Fruit fly (Drosophila melanogaster) whole organism, embryonic: ENCODE results near the gene CG46439.

ENCODE experiments used
- Abd-B ChIP-seq: fragments of 200-800 bp; sonication (Bioruptor generic); optimal IDR thresholded peaks from 2 replicates; lab custom pipeline; 2018; ENCODE audit warnings: missing biosample characterization, mild to moderate bottlenecking, missing genetic modification characterization, moderate library complexity
- Blimp-1 ChIP-seq: fragments of 200-800 bp; sonication (Bioruptor generic); optimal IDR thresholded peaks from 3 replicates; lab custom pipeline; 2018; ENCODE audit warnings: missing biosample characterization, missing genetic modification characterization, mild to moderate bottlenecking, moderate library complexity, missing genetic modification reagents
- CG10543 ChIP-seq: fragments of 200-800 bp; sonication (Bioruptor generic); optimal IDR thresholded peaks from 3 replicates; lab custom pipeline; 2017; ENCODE audit warnings: missing biosample characterization, mild to moderate bottlenecking, missing genetic modification characterization, moderate library complexity
- CG10565 ChIP-seq: fragments of 200-800 bp; sonication (Bioruptor generic); optimal IDR thresholded peaks from 3 replicates; lab custom pipeline; 2016; ENCODE audit warnings: missing biosample characterization, mild to moderate bottlenecking, missing genetic modification characterization
- CG10654 ChIP-seq: fragments of 200-800 bp; sonication (Bioruptor generic); optimal IDR thresholded peaks from 2 replicates; lab custom pipeline; 2016; ENCODE audit warnings: missing biosample characterization, missing genetic modification characterization
- CG10979 ChIP-seq: fragments of 200-800 bp; sonication (Bioruptor generic); optimal IDR thresholded peaks from 2 replicates; lab custom pipeline; 2018; ENCODE audit warnings: missing biosample characterization, mild to moderate bottlenecking, missing genetic modification characterization, moderate library complexity
- CG11085 ChIP-seq: fragments of 200-800 bp; sonication (Bioruptor generic); IDR thresholded peaks from 2 replicates; pipeline ENCODE4 v1.3.6; 2022; ENCODE audit warnings: missing biosample characterization, missing genetic modification characterization
- CG14860 ChIP-seq: fragments of 200-800 bp; sonication (Bioruptor generic); IDR thresholded peaks from 3 replicates; pipeline ENCODE4 v1.3.6; 2022; ENCODE audit warnings: missing biosample characterization, missing genetic modification characterization; ENCODE audit not compliant: partially characterized antibody
- CG16815 ChIP-seq: fragments of 200-800 bp; sonication (Bioruptor generic); optimal IDR thresholded peaks from 3 replicates; lab custom pipeline; 2017; ENCODE audit warnings: missing biosample characterization, mild to moderate bottlenecking, missing genetic modification characterization
- CG18599 ChIP-seq: fragments of 200-800 bp; sonication (Bioruptor generic); optimal IDR thresholded peaks from 3 replicates; lab custom pipeline; 2017; ENCODE audit warnings: missing biosample characterization, missing genetic modification characterization, mild to moderate bottlenecking, moderate library complexity, missing genetic modification reagents
- CG18619 ChIP-seq: fragments of 200-800 bp; sonication (Bioruptor generic); optimal IDR thresholded peaks from 3 replicates; lab custom pipeline; 2017; ENCODE audit warnings: missing biosample characterization, mild to moderate bottlenecking, missing genetic modification characterization
- CG18764 ChIP-seq: fragments of 200-800 bp; sonication (Bioruptor generic); optimal IDR thresholded peaks from 3 replicates; lab custom pipeline; 2016; ENCODE audit warnings: missing biosample characterization, missing genetic modification characterization
- CG30431 ChIP-seq: fragments of 200-800 bp; sonication (Bioruptor generic); optimal IDR thresholded peaks from 2 replicates; lab custom pipeline; 2017; ENCODE audit warnings: missing biosample characterization, missing genetic modification characterization
- CG32532 ChIP-seq: fragments of 200-800 bp; sonication (Bioruptor generic); IDR thresholded peaks from 2 replicates; pipeline ENCODE4 v1.3.6; 2022; ENCODE audit warnings: missing biosample characterization, missing genetic modification characterization
- CG3726 ChIP-seq: fragments of 200-800 bp; sonication (Bioruptor generic); IDR thresholded peaks from 3 replicates; pipeline ENCODE4, ENCODE4 v1.3.6; 2022; ENCODE audit warnings: missing biosample characterization, missing genetic modification characterization
- CG4820 ChIP-seq: fragments of 200-800 bp; sonication (Bioruptor generic); optimal IDR thresholded peaks from 3 replicates; lab custom pipeline; 2016; ENCODE audit warnings: missing biosample characterization, missing genetic modification characterization
- CG6683 ChIP-seq: fragments of 200-800 bp; sonication (Bioruptor generic); optimal IDR thresholded peaks from 2 replicates; lab custom pipeline; 2017; ENCODE audit warnings: missing biosample characterization, mild to moderate bottlenecking, missing genetic modification characterization, missing genetic modification reagents
- CG7556 ChIP-seq: fragments of 200-800 bp; sonication (Bioruptor generic); optimal IDR thresholded peaks from 2 replicates; lab custom pipeline; 2017; ENCODE audit warnings: missing biosample characterization, mild to moderate bottlenecking, missing genetic modification characterization
- CG7839 ChIP-seq: fragments of 200-800 bp; sonication (Bioruptor generic); optimal IDR thresholded peaks from 3 replicates; lab custom pipeline; 2018; ENCODE audit warnings: missing biosample characterization, mild to moderate bottlenecking, missing genetic modification characterization, moderate library complexity
- CG8281 ChIP-seq: fragments of 200-800 bp; sonication (Bioruptor generic); optimal IDR thresholded peaks from 2 replicates; lab custom pipeline; 2018; ENCODE audit warnings: missing biosample characterization, mild to moderate bottlenecking, missing genetic modification characterization, moderate library complexity
- CG9609 ChIP-seq: fragments of 200-800 bp; sonication (Bioruptor generic); optimal IDR thresholded peaks from 3 replicates; lab custom pipeline; 2016; ENCODE audit warnings: missing biosample characterization, missing genetic modification characterization
- CkIIα-i1 ChIP-seq: fragments of 200-800 bp; sonication (Bioruptor generic); IDR thresholded peaks from 2 replicates; pipeline ENCODE4 v1.3.6; 2022; ENCODE audit warnings: missing biosample characterization, missing genetic modification characterization
- D ChIP-seq, 2 experiments: fragments of 200-800 bp in 1 of 2; fragments of >200 bp in 1 of 2; sonication (Bioruptor generic) in 1 of 2; optimal IDR thresholded peaks; 2 replicates in 1 of 2; 3 replicates in 1 of 2; lab custom pipeline; 2017; ENCODE audit warnings: mild to moderate bottlenecking in 1 of 2, missing biosample characterization in 1 of 2, missing genetic modification characterization in 1 of 2, missing genetic modification reagents in 1 of 2
- Doc3 ChIP-seq: fragments of 200-800 bp; sonication (Bioruptor generic); IDR thresholded peaks from 3 replicates; pipeline ENCODE4 v1.3.6; 2022; ENCODE audit warnings: missing biosample characterization, missing genetic modification characterization; ENCODE audit not compliant: partially characterized antibody
- Dp ChIP-seq: fragments of 200-800 bp; sonication (Bioruptor generic); optimal IDR thresholded peaks from 2 replicates; lab custom pipeline; 2018; ENCODE audit warnings: missing biosample characterization, mild to moderate bottlenecking, missing genetic modification characterization, moderate library complexity
- H2.0 ChIP-seq: fragments of 200-800 bp; sonication (Bioruptor generic); IDR thresholded peaks from 2 replicates; pipeline ENCODE4 v1.3.6; 2022; ENCODE audit warnings: missing biosample characterization, missing genetic modification characterization
- Hr39 ChIP-seq: fragments of >200 bp; optimal IDR thresholded peaks from 2 replicates; lab custom pipeline; 2017
- MBD-R2 ChIP-seq: fragments of 200-800 bp; sonication (Bioruptor generic); IDR thresholded peaks from 2 replicates; pipeline ENCODE4 v1.3.6; 2022; ENCODE audit warnings: missing biosample characterization, missing genetic modification characterization
- MESR4 ChIP-seq: fragments of 200-800 bp; sonication (Bioruptor generic); optimal IDR thresholded peaks from 2 replicates; lab custom pipeline; 2018; ENCODE audit warnings: missing biosample characterization, mild to moderate bottlenecking, missing genetic modification characterization, moderate library complexity
- Max ChIP-seq: fragments of 200-800 bp; sonication (Bioruptor generic); optimal IDR thresholded peaks from 2 replicates; lab custom pipeline; 2016; ENCODE audit warnings: missing biosample characterization, mild to moderate bottlenecking, missing genetic modification characterization
- NFAT ChIP-seq: fragments of 200-800 bp; sonication (Bioruptor generic); IDR thresholded peaks from 2 replicates; pipeline ENCODE4 v1.3.6; 2022; ENCODE audit warnings: missing biosample characterization, missing genetic modification characterization
- Oaz ChIP-seq: fragments of 200-800 bp; sonication (Bioruptor generic); IDR thresholded peaks from 2 replicates; pipeline ENCODE4 v1.3.6; 2022; ENCODE audit warnings: missing biosample characterization, missing genetic modification characterization
- Scr ChIP-seq: fragments of 200-800 bp; sonication (Bioruptor generic); IDR thresholded peaks from 2 replicates; pipeline ENCODE4 v1.3.6; 2022; ENCODE audit warnings: missing biosample characterization, missing genetic modification characterization; ENCODE audit not compliant: partially characterized antibody
- al ChIP-seq: fragments of 200-800 bp; sonication (Bioruptor generic); IDR thresholded peaks from 2 replicates; pipeline ENCODE4 v1.3.6; 2022; ENCODE audit warnings: missing biosample characterization, missing genetic modification characterization
- bbx ChIP-seq: fragments of 200-800 bp; sonication (Bioruptor generic); IDR thresholded peaks from 2 replicates; pipeline ENCODE4 v1.3.6; 2022; ENCODE audit warnings: missing biosample characterization, missing genetic modification characterization; ENCODE audit not compliant: partially characterized antibody
- btn ChIP-seq: fragments of 200-800 bp; sonication (Bioruptor generic); optimal IDR thresholded peaks from 2 replicates; lab custom pipeline; 2016; ENCODE audit warnings: missing biosample characterization, missing genetic modification characterization
- cas ChIP-seq: fragments of 200-800 bp; sonication (Bioruptor generic); IDR thresholded peaks from 2 replicates; pipeline ENCODE4 v1.3.6; 2022; ENCODE audit warnings: missing biosample characterization, missing genetic modification characterization
- klu ChIP-seq: fragments of 200-800 bp; sonication (Bioruptor generic); IDR thresholded peaks from 2 replicates; pipeline ENCODE4 v1.3.6; 2022; ENCODE audit warnings: missing biosample characterization, missing genetic modification characterization
- lab ChIP-seq: fragments of 200-800 bp; sonication (Bioruptor generic); optimal IDR thresholded peaks from 3 replicates; lab custom pipeline; 2017; ENCODE audit warnings: missing biosample characterization, missing genetic modification characterization, mild to moderate bottlenecking, moderate library complexity, missing genetic modification reagents
- mld ChIP-seq: fragments of 200-800 bp; sonication (Bioruptor generic); IDR thresholded peaks from 3 replicates; pipeline ENCODE4 v1.3.6; 2022; ENCODE audit warnings: missing biosample characterization, missing genetic modification characterization; ENCODE audit not compliant: partially characterized antibody
- onecut ChIP-seq: fragments of 200-800 bp; sonication (Bioruptor generic); IDR thresholded peaks from 2 replicates; pipeline ENCODE4 v1.3.6; 2022; ENCODE audit warnings: missing biosample characterization, missing genetic modification characterization
- row ChIP-seq: fragments of 200-800 bp; sonication (Bioruptor generic); IDR thresholded peaks from 3 replicates; pipeline ENCODE4 v1.3.6; 2022; ENCODE audit warnings: missing biosample characterization, missing genetic modification characterization
- scrt ChIP-seq: fragments of 200-800 bp; sonication (Bioruptor generic); optimal IDR thresholded peaks from 2 replicates; lab custom pipeline; 2018; ENCODE audit warnings: missing biosample characterization, mild to moderate bottlenecking, missing genetic modification characterization, moderate library complexity
- tap ChIP-seq: fragments of 200-800 bp; optimal IDR thresholded peaks from 3 replicates; lab custom pipeline; 2019; ENCODE audit warnings: missing biosample characterization, mild to moderate bottlenecking, missing genetic modification characterization, moderate library complexity
- twi ChIP-seq: fragments of 200-800 bp; optimal IDR thresholded peaks from 2 replicates; lab custom pipeline; 2019; ENCODE audit warnings: missing biosample characterization, mild to moderate bottlenecking, missing genetic modification characterization, moderate library complexity
- wdn ChIP-seq: fragments of 200-800 bp; sonication (Bioruptor generic); IDR thresholded peaks from 2 replicates; pipeline ENCODE4 v1.3.6; 2022; ENCODE audit warnings: missing biosample characterization, missing genetic modification characterization
- wek ChIP-seq: fragments of 200-800 bp; sonication (Bioruptor generic); optimal IDR thresholded peaks from 3 replicates; lab custom pipeline; 2018; ENCODE audit warnings: missing biosample characterization, mild to moderate bottlenecking, missing genetic modification characterization, moderate library complexity
- zen2 ChIP-seq: fragments of 200-800 bp; sonication (Bioruptor generic); IDR thresholded peaks from 3 replicates; pipeline ENCODE4 v1.3.6; 2022; ENCODE audit warnings: missing biosample characterization, missing genetic modification characterization; ENCODE audit not compliant: partially characterized antibody

The CG46439 gene

DNA sequence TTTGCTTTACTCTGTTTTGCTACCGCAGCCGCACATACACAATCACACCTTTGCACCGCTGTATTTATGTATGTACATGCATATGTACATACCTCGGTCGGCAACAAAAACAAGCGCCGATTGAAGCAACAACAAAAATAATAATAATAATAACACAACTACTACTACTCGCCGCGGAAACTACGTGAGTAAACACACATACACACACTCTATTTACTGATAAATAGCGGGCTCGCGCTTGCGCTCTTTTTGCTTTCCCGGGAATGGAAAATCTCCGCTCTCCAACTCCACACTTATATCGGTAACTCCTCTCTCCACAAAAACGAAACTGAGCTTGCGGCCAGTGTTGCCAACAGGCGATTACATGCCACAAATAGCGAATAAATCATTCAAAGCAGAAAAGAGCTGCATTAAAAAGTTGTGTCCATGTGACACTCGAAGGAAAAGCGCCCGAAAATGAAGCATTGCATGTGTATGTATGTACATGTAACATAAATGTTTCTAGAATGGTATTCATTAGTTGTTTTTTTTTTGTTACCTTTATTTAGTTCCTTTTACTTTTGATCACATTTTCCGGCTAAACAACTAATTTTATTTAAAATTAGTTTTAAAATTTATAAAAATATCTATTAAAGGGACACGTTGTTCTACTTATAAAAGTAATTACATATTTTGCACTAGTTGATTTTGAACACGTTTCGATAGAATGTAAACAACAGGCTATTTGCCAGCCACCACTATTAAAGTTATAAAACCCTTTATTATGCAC is 22.8 kb upstream of the CG46439 start (continued):
- no peak for TF ChIP-seq Scr (GFP tag; lab: Robert Waterston, UW)
- peak; percentile 48; the same call in 1 of the 2 replicates for TF ChIP-seq MBD-R2 (GFP tag; lab: Robert Waterston, UW)
- peak; percentile 66 for TF ChIP-seq tap (tag; lab: Kevin White, UChicago)
- no peak for TF ChIP-seq al (GFP tag; lab: Robert Waterston, UW)
- peak; percentile 16 for TF ChIP-seq CG9609 (GFP tag; lab: Kevin White, UChicago)
- no peak for TF ChIP-seq klu (GFP tag; lab: Robert Waterston, UW)
- no peak for TF ChIP-seq mld (GFP tag; lab: Robert Waterston, UW)
- peak; percentile 41 for TF ChIP-seq CG7556 (GFP tag; lab: Kevin White, UChicago)
- TF ChIP-seq onecut, result peak; percentile 84
- peak; percentile 98 for TF ChIP-seq CG10543 (GFP tag; lab: Kevin White, UChicago)
- no peak for TF ChIP-seq Hr39 (lab: Kevin White, UChicago)
- TF ChIP-seq Doc3 (GFP tag; lab: Robert Waterston, UW), result peak; percentile 43; the same call in 1 of the 3 replicates
- TF ChIP-seq lab, result peak; percentile 92
- peak; percentile 57; the same call in 1 of the 2 replicates for TF ChIP-seq H2.0 (GFP tag; lab: Robert Waterston, UW)
- TF ChIP-seq row, result peak; percentile 43
- no peak for TF ChIP-seq CG3726 (GFP tag; lab: Robert Waterston, UW)
- TF ChIP-seq Abd-B, result no peak
- no peak for TF ChIP-seq Dp (GFP tag; lab: Kevin White, UChicago)
- TF ChIP-seq CG10654 (GFP tag; lab: Kevin White, UChicago), result peak; percentile 8
- peak; percentile 76 for TF ChIP-seq CG18619 (GFP tag; lab: Kevin White, UChicago)
- no peak for TF ChIP-seq CkIIα-i1 (GFP tag; lab: Robert Waterston, UW)
- TF ChIP-seq Blimp-1 (GFP tag; lab: Kevin White, UChicago), result peak; percentile 55
- no peak for TF ChIP-seq cas (GFP tag; lab: Robert Waterston, UW)
- peak; percentile 87 for TF ChIP-seq wek (GFP tag; lab: Kevin White, UChicago)
- peak; percentile 26 for TF ChIP-seq CG10979
- peak; percentile 77 for TF ChIP-seq CG6683 (GFP tag; lab: Kevin White, UChicago)
- TF ChIP-seq Max, result peak; percentile 49
- peak; percentile 40 for TF ChIP-seq CG18764
- no peak for TF ChIP-seq CG4820 (GFP tag; lab: Kevin White, UChicago)
- TF ChIP-seq NFAT (GFP tag; lab: Robert Waterston, UW), result peak; percentile 70; the same call in 1 of the 2 replicates
- TF ChIP-seq CG10565 (GFP tag; lab: Kevin White, UChicago), result no peak
- TF ChIP-seq bbx (GFP tag; lab: Robert Waterston, UW), result peak; percentile 26; the same call in 1 of the 2 replicates
- peak; percentile 54 for TF ChIP-seq twi (tag; lab: Kevin White, UChicago)
- peak; percentile 25 for TF ChIP-seq btn
- TF ChIP-seq Oaz (GFP tag; lab: Robert Waterston, UW), result no peak
- no peak; the same call in 1 of the 2 replicates for TF ChIP-seq CG11085 (GFP tag; lab: Robert Waterston, UW)
- TF ChIP-seq D (optimal IDR thresholded peaks at IDR 0.05; lab: Kevin White, UChicago), result no peak
- TF ChIP-seq D (GFP tag; optimal IDR thresholded peaks at IDR 0.05; lab: Kevin White, UChicago), result peak; percentile 61
- TF ChIP-seq scrt (GFP tag; lab: Kevin White, UChicago), result peak; percentile 78
- peak; percentile 41 for TF ChIP-seq MESR4 (GFP tag; lab: Kevin White, UChicago)
- TF ChIP-seq CG8281, result peak; percentile 64
- no peak for TF ChIP-seq CG30431 (GFP tag; lab: Kevin White, UChicago)
- no peak for TF ChIP-seq CG14860 (GFP tag; lab: Robert Waterston, UW)
- TF ChIP-seq CG32532, result peak; percentile 38; the same call in 1 of the 2 replicates
- TF ChIP-seq CG16815 (GFP tag; lab: Kevin White, UChicago), result peak; percentile 3
- peak; percentile 91 for TF ChIP-seq CG18599 (GFP tag; lab: Kevin White, UChicago)
- TF ChIP-seq zen2, result no peak
- peak; percentile 51; the same call in 1 of the 2 replicates for TF ChIP-seq wdn (GFP tag; lab: Robert Waterston, UW)
- peak; percentile 32 for TF ChIP-seq CG7839 (tag; lab: Kevin White, UChicago)
